Fruit fly (Drosophila melanogaster) whole organism, wandering third instar larva: ENCODE results near the gene Drgx.

Experiments
- Abd-B ChIP-seq: fragments of >200 bp; optimal IDR thresholded peaks from 2 replicates; lab custom pipeline; 2017; ENCODE audit warnings: missing biosample characterization, missing genetic modification characterization
- CG9705 ChIP-seq: fragments of 200-800 bp; sonication (Bioruptor generic); optimal IDR thresholded peaks from 2 replicates; lab custom pipeline; 2018; ENCODE audit warnings: missing biosample characterization, mild to moderate bottlenecking, missing genetic modification characterization
- CrebA ChIP-seq: fragments of 200-800 bp; sonication (Bioruptor generic); optimal IDR thresholded peaks from 2 replicates; lab custom pipeline; 2016; ENCODE audit warnings: missing biosample characterization, mild to moderate bottlenecking, missing genetic modification characterization, borderline replicate concordance
- Dfd ChIP-seq: fragments of >200 bp; optimal IDR thresholded peaks from 2 replicates; lab custom pipeline; 2017; ENCODE audit warnings: missing biosample characterization, missing genetic modification characterization
- Dif ChIP-seq: fragments of 200-275, 200-300 bp; sonication (Bioruptor generic); optimal IDR thresholded peaks from 2 replicates; lab custom pipeline; 2018; ENCODE audit warnings: missing biosample characterization, missing genetic modification characterization; ENCODE audit not compliant: partially characterized antibody
- GATAd ChIP-seq: sonication (Bioruptor generic); optimal IDR thresholded peaks from 2 replicates; lab custom pipeline; 2016; ENCODE audit warnings: missing biosample characterization, missing genetic modification characterization
- Hnf4 ChIP-seq: fragments of 200-800 bp; sonication (Bioruptor generic); optimal IDR thresholded peaks from 2 replicates; lab custom pipeline; 2016; ENCODE audit warnings: missing biosample characterization, mild to moderate bottlenecking, missing genetic modification characterization
- Hr78 ChIP-seq: fragments of >200 bp; optimal IDR thresholded peaks from 2 replicates; lab custom pipeline; 2017; ENCODE audit warnings: missing biosample characterization, missing genetic modification characterization
- Hr83 ChIP-seq: fragments of 200-300 bp; sonication (Bioruptor generic); optimal IDR thresholded peaks from 2 replicates; lab custom pipeline; 2016; ENCODE audit warnings: missing biosample characterization, mild to moderate bottlenecking, missing genetic modification characterization, moderate library complexity; ENCODE audit not compliant: poor library complexity, severe bottlenecking
- Jra ChIP-seq: sonication (Bioruptor generic); optimal IDR thresholded peaks from 2 replicates; lab custom pipeline; 2016; ENCODE audit warnings: missing biosample characterization, missing genetic modification characterization
- Myc ChIP-seq: fragments of >200 bp; optimal IDR thresholded peaks from 2 replicates; lab custom pipeline; 2017
- OdsH ChIP-seq: fragments of 200-800 bp; sonication (Bioruptor generic); optimal IDR thresholded peaks from 2 replicates; lab custom pipeline; 2016; ENCODE audit warnings: missing biosample characterization, mild to moderate bottlenecking, missing genetic modification characterization
- Rel ChIP-seq, 2 experiments: fragments of 200-800 bp; sonication (Bioruptor generic) in 1 of 2; optimal IDR thresholded peaks; 2 replicates in 1 of 2; 3 replicates in 1 of 2; lab custom pipeline; 2016 to 2019; ENCODE audit warnings: mild to moderate bottlenecking in 2 of 2, missing biosample characterization in 2 of 2, missing genetic modification characterization in 2 of 2, moderate library complexity in 1 of 2
- Sp1 ChIP-seq: fragments of 200-800 bp; sonication (Bioruptor generic); optimal IDR thresholded peaks from 3 replicates; lab custom pipeline; 2019; ENCODE audit warnings: missing biosample characterization, mild to moderate bottlenecking, missing genetic modification characterization, moderate library complexity
- Vsx2 ChIP-seq: fragments of 200-300, 225-300 bp; sonication (Bioruptor generic); optimal IDR thresholded peaks from 2 replicates; lab custom pipeline; 2018; ENCODE audit warnings: missing biosample characterization, missing genetic modification characterization; ENCODE audit not compliant: partially characterized antibody
- br ChIP-seq: fragments of 200-800 bp; sonication (Bioruptor generic); optimal IDR thresholded peaks from 2 replicates; lab custom pipeline; 2016; ENCODE audit warnings: missing biosample characterization, missing genetic modification characterization
- brk ChIP-seq: fragments of 200-800 bp; sonication (Bioruptor generic); optimal IDR thresholded peaks from 2 replicates; lab custom pipeline; 2016; ENCODE audit warnings: missing biosample characterization, mild to moderate bottlenecking, missing genetic modification characterization
- dl ChIP-seq, 2 experiments: fragments of 175-275, 200-275 bp in 1 of 2; fragments of 200-275 bp in 1 of 2; sonication (Bioruptor generic); optimal IDR thresholded peaks; lab custom pipeline; 2018; ENCODE audit warnings: mild to moderate bottlenecking in 2 of 2, missing biosample characterization in 2 of 2, missing genetic modification characterization in 2 of 2, moderate library complexity in 2 of 2; ENCODE audit not compliant: partially characterized antibody in 2 of 2, insufficient read depth in 1 of 2
- dmrt93B ChIP-seq: fragments of 200-800 bp; sonication (Bioruptor generic); optimal IDR thresholded peaks from 2 replicates; lab custom pipeline; 2018; ENCODE audit warnings: missing biosample characterization, mild to moderate bottlenecking, missing genetic modification characterization
- dsf ChIP-seq: sonication (Bioruptor generic); optimal IDR thresholded peaks from 2 replicates; lab custom pipeline; 2016; ENCODE audit warnings: missing biosample characterization, missing genetic modification characterization, borderline replicate concordance
- ey ChIP-seq: fragments of 200-800 bp; sonication (Bioruptor generic); optimal IDR thresholded peaks from 2 replicates; lab custom pipeline; 2016; ENCODE audit warnings: missing biosample characterization, missing genetic modification characterization
- foxo ChIP-seq, 2 experiments: fragments of 200-800 bp; sonication (Bioruptor generic); optimal IDR thresholded peaks; 2 replicates in 1 of 2; 3 replicates in 1 of 2; lab custom pipeline; 2016 to 2017; ENCODE audit warnings: missing biosample characterization in 2 of 2, missing genetic modification characterization in 2 of 2
- fru ChIP-seq: fragments of 200-800 bp; sonication (Bioruptor generic); optimal IDR thresholded peaks from 3 replicates; lab custom pipeline; 2016; ENCODE audit warnings: missing biosample characterization, mild to moderate bottlenecking, missing genetic modification characterization
- h ChIP-seq: fragments of 200-800 bp; sonication (Bioruptor generic); optimal IDR thresholded peaks from 3 replicates; lab custom pipeline; 2016; ENCODE audit warnings: missing biosample characterization, mild to moderate bottlenecking, missing genetic modification characterization
- jim ChIP-seq: fragments of 175-275, 200-325 bp; sonication (Bioruptor generic); optimal IDR thresholded peaks from 2 replicates; lab custom pipeline; 2016; ENCODE audit warnings: missing biosample characterization, mild to moderate bottlenecking, missing genetic modification characterization
- pan ChIP-seq: fragments of >200 bp; optimal IDR thresholded peaks from 2 replicates; lab custom pipeline; 2017
- sage ChIP-seq: fragments of 200-800 bp; sonication (Bioruptor generic); optimal IDR thresholded peaks from 2 replicates; lab custom pipeline; 2016; ENCODE audit warnings: missing biosample characterization, mild to moderate bottlenecking, missing genetic modification characterization
- sv ChIP-seq: fragments of 200-800 bp; sonication (Bioruptor generic); optimal IDR thresholded peaks from 3 replicates; lab custom pipeline; 2016; ENCODE audit warnings: missing biosample characterization, missing genetic modification characterization
- usp ChIP-seq: fragments of >200 bp; optimal IDR thresholded peaks from 2 replicates; lab custom pipeline; 2017; ENCODE audit warnings: missing biosample characterization, missing genetic modification characterization
- woc ChIP-seq: sonication (Bioruptor generic); optimal IDR thresholded peaks from 2 replicates; lab custom pipeline; 2016; ENCODE audit warnings: missing biosample characterization, mild to moderate bottlenecking, missing genetic modification characterization

The Drgx gene

dm6 chr2L:3693082-3693481 is 30.5 kb downstream of the Drgx start, which contains the start of gene CG3513:
TSS of gene CG3513 (minus strand) at chr2L:3693182.
- TF ChIP-seq Dif (no peak), Hnf4 (GFP tag; lab: Kevin White, UChicago) (no peak), Myc (lab: Kevin White, UChicago) (no peak), dsf (no peak), Dfd (GFP tag; lab: Kevin White, UChicago) (no peak), ey (GFP tag; lab: Kevin White, UChicago) (no peak), CrebA (GFP tag; lab: Kevin White, UChicago) (no peak), sage (GFP tag; lab: Kevin White, UChicago) (no peak), woc (GFP tag; lab: Kevin White, UChicago) (no peak), fru (GFP tag; lab: Kevin White, UChicago) (no peak), GATAd (no peak), dl (GFP tag; optimal IDR thresholded peaks at IDR 0.05; lab: Kevin White, UChicago; ENCODE audit: insufficient read depth in 1 of 2, partially characterized antibody in 2 of 2) (no peak), Jra (GFP tag; lab: Kevin White, UChicago) (no peak), jim (GFP tag; lab: Kevin White, UChicago) (no peak), brk (no peak), Hr78 (no peak), br (no peak), h (GFP tag; lab: Kevin White, UChicago) (no peak)

- TF ChIP-seq usp (GFP tag; lab: Kevin White, UChicago), result no peak
- no peak for TF ChIP-seq br
- no peak for TF ChIP-seq Sp1 (GFP tag; lab: Kevin White, UChicago)
- no peak for TF ChIP-seq CG9705 (GFP tag; lab: Kevin White, UChicago)
- no peak for TF ChIP-seq Hnf4 (GFP tag; lab: Kevin White, UChicago)
- TF ChIP-seq Dfd (GFP tag; lab: Kevin White, UChicago), result no peak
- TF ChIP-seq foxo (GFP tag; optimal IDR thresholded peaks at IDR 0.05; lab: Kevin White, UChicago), result no peak
- no peak for TF ChIP-seq dl (GFP tag; optimal IDR thresholded peaks at IDR 0.05; lab: Kevin White, UChicago; ENCODE audit: insufficient read depth in 1 of 2, partially characterized antibody in 2 of 2)
- TF ChIP-seq woc (GFP tag; lab: Kevin White, UChicago), result no peak
- no peak for TF ChIP-seq Myc (lab: Kevin White, UChicago)
- TF ChIP-seq Hr78, result no peak
- no peak for TF ChIP-seq GATAd
- no peak for TF ChIP-seq Rel (GFP tag; optimal IDR thresholded peaks at IDR 0.05; lab: Kevin White, UChicago)
- TF ChIP-seq Rel (tag; optimal IDR thresholded peaks at IDR 0.05; lab: Kevin White, UChicago), result no peak
- TF ChIP-seq Hr83 (GFP tag; lab: Kevin White, UChicago), result no peak
- TF ChIP-seq Dif, result no peak
- no peak for TF ChIP-seq sv (GFP tag; lab: Kevin White, UChicago)
- no peak for TF ChIP-seq brk
- no peak for TF ChIP-seq Vsx2 (GFP tag; lab: Kevin White, UChicago)
- TF ChIP-seq OdsH (GFP tag; lab: Kevin White, UChicago), result no peak
- no peak for TF ChIP-seq dmrt93B (GFP tag; lab: Kevin White, UChicago)
- TF ChIP-seq, all 38 proteins: peak for 0
These were observed 31.3 kb downstream of the Drgx start, which contains the start of gene Acp24A4 for dm6 chr2L:3693805-3694204. TSS of gene Acp24A4 (minus strand) at chr2L:3693905.

dm6 chr2L:3694920-3695319 is 32.4 kb downstream of the Drgx start, which contains the start of gene CG43165:
TSS of gene CG43165 (minus strand) at chr2L:3695020.
- TF ChIP-seq GATAd (no peak), Abd-B (GFP tag; lab: Kevin White, UChicago) (no peak), Hnf4 (GFP tag; lab: Kevin White, UChicago) (no peak), Jra (GFP tag; lab: Kevin White, UChicago) (no peak), Rel (GFP tag; optimal IDR thresholded peaks at IDR 0.05; lab: Kevin White, UChicago) (no peak), Rel (tag; optimal IDR thresholded peaks at IDR 0.05; lab: Kevin White, UChicago) (no peak), pan (lab: Kevin White, UChicago) (no peak), br (no peak), fru (GFP tag; lab: Kevin White, UChicago) (no peak), Sp1 (GFP tag; lab: Kevin White, UChicago) (no peak)

- no peak for TF ChIP-seq Rel (GFP tag; optimal IDR thresholded peaks at IDR 0.05; lab: Kevin White, UChicago)
- peak; percentile 96 for TF ChIP-seq Rel (tag; optimal IDR thresholded peaks at IDR 0.05; lab: Kevin White, UChicago)
- TF ChIP-seq jim (GFP tag; lab: Kevin White, UChicago), result no peak
These were observed 32.8 kb downstream of the Drgx start, which contains the start of gene CG16713 for dm6 chr2L:3695361-3695818. TSS of gene CG16713 (minus strand) at chr2L:3695411.
